Worm (Caenorhabditis elegans): ENCODE data around the gene F55F10.1.

DNA sequence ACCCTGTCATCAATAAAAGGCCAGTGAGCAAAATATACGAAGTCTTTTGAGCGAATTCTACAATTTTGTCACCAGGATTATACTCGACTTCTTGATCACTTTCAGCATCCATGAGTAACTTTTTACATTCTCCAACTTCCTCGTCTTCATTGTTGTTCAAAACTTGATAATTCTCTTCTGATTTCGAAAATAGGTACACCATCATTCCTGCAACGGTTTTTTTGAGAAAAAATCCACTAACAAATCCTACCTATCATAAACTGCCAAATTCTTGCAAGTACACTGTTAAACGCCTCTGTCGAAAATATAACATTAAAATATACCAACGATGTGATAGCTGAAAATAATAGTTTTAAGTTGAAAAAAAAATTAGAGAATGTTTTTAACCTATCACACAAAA is 15.8 kb upstream of the F55F10.1 start:
- TF ChIP-seq sox-4 (tag; optimal IDR thresholded peaks at IDR 0.05) = no peak
- no peak for TF ChIP-seq nhr-232 (tag; optimal IDR thresholded peaks at IDR 0.05)
- TF ChIP-seq pag-3 (tag; optimal IDR thresholded peaks at IDR 0.05; ENCODE audit: borderline replicate concordance) = no peak
- no peak for TF ChIP-seq pha-4 (tag; optimal IDR thresholded peaks at IDR 0.05)
- TF ChIP-seq fkh-10 (GFP tag; optimal IDR thresholded peaks at IDR 0.05) = no peak
- no peak for TF ChIP-seq pqm-1 (tag; optimal IDR thresholded peaks at IDR 0.05)
- no peak for TF ChIP-seq nhr-11 (tag; optimal IDR thresholded peaks at IDR 0.05)
- TF ChIP-seq madf-2 (tag; optimal IDR thresholded peaks at IDR 0.05) = no peak
- no peak for TF ChIP-seq elt-2 (tag; optimal IDR thresholded peaks at IDR 0.05)
- TF ChIP-seq unc-55 (GFP tag; optimal IDR thresholded peaks at IDR 0.05) = no peak
- TF ChIP-seq ceh-30 (tag; optimal IDR thresholded peaks at IDR 0.05) = no peak

All from whole organism, late embryonic.